Worm (Caenorhabditis elegans): ENCODE measurements around the gene cdh-3.

The cdh-3 gene

ce11 chrIII:7718318-7718717 is 35.9 kb downstream of the cdh-3 start (continued):
- peak; percentile 19 for TF ChIP-seq dsc-1 (tag; optimal IDR thresholded peaks at IDR 0.05)
- TF ChIP-seq unc-130 (tag; optimal IDR thresholded peaks at IDR 0.05) = peak; percentile 62
- TF ChIP-seq unc-30 (tag; optimal IDR thresholded peaks at IDR 0.05) = no peak
- peak; percentile 99 for TF ChIP-seq lin-14 (GFP tag; optimal IDR thresholded peaks at IDR 0.05)
- peak; percentile 18 for TF ChIP-seq lin-15B (tag; optimal IDR thresholded peaks at IDR 0.05)
- peak; percentile 47 for TF ChIP-seq xbp-1 (tag; optimal IDR thresholded peaks at IDR 0.05)
- peak; percentile 67 for TF ChIP-seq rnt-1 (tag; optimal IDR thresholded peaks at IDR 0.05)
- peak; percentile 73 for TF ChIP-seq nhr-77 (tag; optimal IDR thresholded peaks at IDR 0.05)
- TF ChIP-seq nhr-11 (tag; optimal IDR thresholded peaks at IDR 0.05) = no peak
- no peak for TF ChIP-seq irx-1 (tag; optimal IDR thresholded peaks at IDR 0.05)

DNA sequence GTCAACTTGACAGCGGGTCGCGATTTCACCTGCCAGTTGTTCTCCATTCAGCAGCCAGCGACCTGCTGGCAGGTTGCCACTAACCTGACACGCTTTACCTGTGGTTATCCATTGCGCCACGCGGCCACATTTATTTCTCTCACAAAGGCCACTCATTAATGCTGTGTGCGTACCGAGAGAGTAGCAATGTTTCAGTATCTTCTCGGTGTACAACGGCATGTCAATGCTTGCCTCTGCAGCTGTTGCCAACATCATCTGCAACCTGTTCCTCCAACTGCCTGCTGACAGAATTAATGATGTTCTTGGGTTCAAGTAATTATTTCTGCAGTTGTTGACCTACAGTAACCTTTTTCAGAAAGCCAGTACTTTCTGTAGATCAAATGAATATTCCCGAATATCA is 37.7 kb downstream of the cdh-3 start:
- TF ChIP-seq blmp-1 (tag; optimal IDR thresholded peaks at IDR 0.05) = no peak
- TF ChIP-seq efl-1 (optimal IDR thresholded peaks at IDR 0.05) = no peak
- peak in 1 of 2 experiments; percentile 79 for TF ChIP-seq efl-1 (GFP tag; optimal IDR thresholded peaks at IDR 0.05 in 1 of 2)

DNA sequence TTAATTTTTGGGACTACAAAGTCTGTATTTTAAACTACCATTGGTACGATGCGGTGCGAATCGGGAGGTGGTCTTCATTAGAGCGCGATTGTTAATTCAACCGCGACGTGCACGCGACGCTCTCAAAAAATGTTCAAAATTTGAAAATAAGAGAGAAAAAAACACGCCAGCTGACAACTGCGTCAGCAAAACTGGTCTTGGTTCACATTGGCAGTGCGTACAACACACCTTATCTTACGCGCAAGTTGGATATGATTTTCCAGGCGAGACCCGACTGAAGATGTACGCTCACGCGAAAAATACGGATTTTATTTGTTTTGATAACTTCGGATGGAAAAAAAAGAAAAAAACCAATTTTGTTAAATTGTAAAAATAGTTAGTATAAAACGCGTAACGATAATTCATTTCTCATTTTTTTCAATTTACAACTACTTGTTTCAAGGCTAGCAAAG is 42.3 kb downstream of the cdh-3 start, which contains the start of gene C03B8.3:
Gene C03B8.3 (plus strand): TSS at position 402 of the 452 bp plus-strand sequence.
- TF ChIP-seq unc-98 (GFP tag; IDR thresholded peaks at IDR 0.05) = no peak
- TF ChIP-seq dsc-1 (tag; optimal IDR thresholded peaks at IDR 0.05) = no peak
- no peak for TF ChIP-seq tlp-1 (tag; optimal IDR thresholded peaks at IDR 0.05)
- no peak for TF ChIP-seq fkh-10 (GFP tag; optimal IDR thresholded peaks at IDR 0.05)
- peak; percentile 34 to 39 for TF ChIP-seq lin-35 (GFP tag; optimal IDR thresholded peaks at IDR 0.05)
- TF ChIP-seq unc-86 (tag; optimal IDR thresholded peaks at IDR 0.05) = no peak
- no peak for TF ChIP-seq sptf-1 (tag; optimal IDR thresholded peaks at IDR 0.05)
- no peak for TF ChIP-seq ceh-88 (GFP tag; IDR thresholded peaks at IDR 0.05)
- TF ChIP-seq grh-1 (GFP tag; IDR thresholded peaks at IDR 0.05) = no peak
- no peak for TF ChIP-seq nhr-11 (tag; optimal IDR thresholded peaks at IDR 0.05)
- no peak for TF ChIP-seq ztf-4 (tag; optimal IDR thresholded peaks at IDR 0.05)
- peak; percentile 53 for TF ChIP-seq lin-15B (tag; optimal IDR thresholded peaks at IDR 0.05)
- no peak for TF ChIP-seq Y116A8C.19 (tag; optimal IDR thresholded peaks at IDR 0.05; ENCODE audit: borderline replicate concordance)
- TF ChIP-seq mdl-1 (tag; optimal IDR thresholded peaks at IDR 0.05) = no peak
- TF ChIP-seq isw-1 (GFP tag; IDR thresholded peaks at IDR 0.05) = no peak
- TF ChIP-seq swsn-7 (tag; optimal IDR thresholded peaks at IDR 0.05) = peak; percentile 5
- TF ChIP-seq rnt-1 (tag; optimal IDR thresholded peaks at IDR 0.05) = peak; percentile 23
- no peak for TF ChIP-seq irx-1 (tag; optimal IDR thresholded peaks at IDR 0.05)
- TF ChIP-seq pqm-1 (tag; optimal IDR thresholded peaks at IDR 0.05) = no peak
- no peak for TF ChIP-seq C16A3.4 (tag; optimal IDR thresholded peaks at IDR 0.05)
- no peak for TF ChIP-seq alr-1 (tag; optimal IDR thresholded peaks at IDR 0.05; ENCODE audit: borderline replicate concordance)
- no peak for TF ChIP-seq fkh-8 (tag; optimal IDR thresholded peaks at IDR 0.05)
- TF ChIP-seq efl-3 (GFP tag; optimal IDR thresholded peaks at IDR 0.05) = no peak
- TF ChIP-seq mef-2 (tag; optimal IDR thresholded peaks at IDR 0.05) = no peak
- TF ChIP-seq zag-1 (tag; optimal IDR thresholded peaks at IDR 0.05) = no peak
- TF ChIP-seq lin-14 (GFP tag; optimal IDR thresholded peaks at IDR 0.05) = peak; percentile 22
- peak; percentile 77 for TF ChIP-seq lin-13 (GFP tag; optimal IDR thresholded peaks at IDR 0.05)
- TF ChIP-seq elt-2 (tag; optimal IDR thresholded peaks at IDR 0.05) = no peak
- TF ChIP-seq nhr-19 (GFP tag; conservative IDR thresholded peaks at IDR 0.05) = peak; percentile 26; the same call in 1 of the 2 replicates
- no peak for TF ChIP-seq snpc-4 (tag; optimal IDR thresholded peaks at IDR 0.05)
- peak; percentile 28 to 34 for TF ChIP-seq lsy-2 (tag; optimal IDR thresholded peaks at IDR 0.05)
- no peak for TF ChIP-seq hlh-4 (tag; optimal IDR thresholded peaks at IDR 0.05)
- TF ChIP-seq nhr-84 (tag; optimal IDR thresholded peaks at IDR 0.05) = no peak
- TF ChIP-seq F16B12.6 (tag; optimal IDR thresholded peaks at IDR 0.05) = peak; percentile 63
- no peak for TF ChIP-seq mab-9 (GFP tag; IDR thresholded peaks at IDR 0.05)
- no peak for TF ChIP-seq mep-1 (tag; optimal IDR thresholded peaks at IDR 0.05)
- TF ChIP-seq nhr-85 (tag) = peak; percentile 27
- no peak for TF ChIP-seq nhr-76 (tag; optimal IDR thresholded peaks at IDR 0.05)
- no peak for TF ChIP-seq sox-4 (tag; optimal IDR thresholded peaks at IDR 0.05)
- no peak for TF ChIP-seq ceh-63 (GFP tag; optimal IDR thresholded peaks at IDR 0.05)
- no peak for TF ChIP-seq aha-1 (tag; optimal IDR thresholded peaks at IDR 0.05)
- TF ChIP-seq dpl-1 (GFP tag; optimal IDR thresholded peaks at IDR 0.05) = peak in 2 of 3 experiments; percentile 34 to 63
- no peak for TF ChIP-seq ets-5 (GFP tag; IDR thresholded peaks at IDR 0.05)
- TF ChIP-seq fos-1 (tag; optimal IDR thresholded peaks at IDR 0.05) = no peak

All from whole organism, L1 larva.